Fruit fly (Drosophila melanogaster): ENCODE results near the gene CG42818.

Gene CG42818

dm6 chr2L:16287602-16288392, 46.1 kb downstream of the CG42818 start, which contains the start of the genes crp and pkaap (continued):
- TF ChIP-seq CG32532 (GFP tag; IDR thresholded peaks at IDR 0.05) (no peak), CG10979 (tag; optimal IDR thresholded peaks at IDR 0.05) (peak; percentile 100), Opbp (GFP tag; IDR thresholded peaks at IDR 0.05; ENCODE audit: partially characterized antibody) (no peak), CG1602 (GFP tag; optimal IDR thresholded peaks at IDR 0.05) (peak; percentile 85), tx (GFP tag; optimal IDR thresholded peaks at IDR 0.05) (peak; percentile 84), insv (GFP tag; optimal IDR thresholded peaks at IDR 0.05) (peak in 1 of 2 experiments; percentile 77), Ets97D (GFP tag; optimal IDR thresholded peaks at IDR 0.05) (peak; percentile 93), Blimp-1 (GFP tag; optimal IDR thresholded peaks at IDR 0.05) (peak; percentile 55), al (GFP tag; IDR thresholded peaks at IDR 0.05) (no peak), az2 (GFP tag; optimal IDR thresholded peaks at IDR 0.05) (peak; percentile 82), pita (GFP tag; optimal IDR thresholded peaks at IDR 0.05) (peak; percentile 98), cg (GFP tag; optimal IDR thresholded peaks at IDR 0.05) (no peak), lmd (GFP tag; IDR thresholded peaks at IDR 0.05) (no peak), jumu (GFP tag; optimal IDR thresholded peaks at IDR 0.05) (peak; percentile 87), CG4328 (GFP tag; optimal IDR thresholded peaks at IDR 0.05) (peak; percentile 68), CG7963 (GFP tag; IDR thresholded peaks at IDR 0.05; ENCODE audit: partially characterized antibody) (no peak), Atf6 (GFP tag; IDR thresholded peaks at IDR 0.05) (no peak), pho (GFP tag; optimal IDR thresholded peaks at IDR 0.05) (peak; percentile 83), Lhr (GFP tag; optimal IDR thresholded peaks at IDR 0.05) (peak; percentile 91), CG18262 (tag; optimal IDR thresholded peaks at IDR 0.05) (peak; percentile 65), NfI (GFP tag; optimal IDR thresholded peaks at IDR 0.05) (peak; percentile 83), CG12071 (GFP tag; optimal IDR thresholded peaks at IDR 0.05) (peak; percentile 63), CrebB (tag; optimal IDR thresholded peaks at IDR 0.05) (peak; percentile 84), CG8388 (GFP tag; optimal IDR thresholded peaks at IDR 0.05) (peak; percentile 54), Deaf1 (tag; optimal IDR thresholded peaks at IDR 0.05) (peak; percentile 47), unc-4 (GFP tag; IDR thresholded peaks at IDR 0.05; ENCODE audit: partially characterized antibody) (no peak), Atf-2 (GFP tag; optimal IDR thresholded peaks at IDR 0.05) (peak; percentile 84), Dref (GFP tag; IDR thresholded peaks at IDR 0.05) (no peak), CG13296 (GFP tag; optimal IDR thresholded peaks at IDR 0.05) (peak; percentile 55), Asciz (GFP tag; optimal IDR thresholded peaks at IDR 0.05) (peak; percentile 66), Gug (GFP tag; IDR thresholded peaks at IDR 0.05) (peak; percentile 81), HmgD (GFP tag; optimal IDR thresholded peaks at IDR 0.05) (peak; percentile 85), Tbp (GFP tag; optimal IDR thresholded peaks at IDR 0.05) (peak; percentile 37), CG9817 (tag; optimal IDR thresholded peaks at IDR 0.05) (peak; percentile 70), YL-1 (GFP tag; optimal IDR thresholded peaks at IDR 0.05) (peak; percentile 75), CG18619 (GFP tag; optimal IDR thresholded peaks at IDR 0.05) (peak; percentile 52), tgo (GFP tag; IDR thresholded peaks at IDR 0.05) (no peak), CG4424 (GFP tag; optimal IDR thresholded peaks at IDR 0.05) (peak; percentile 75), Adf1 (GFP tag; IDR thresholded peaks at IDR 0.05) (no peak), HHEX (GFP tag; optimal IDR thresholded peaks at IDR 0.05) (peak; percentile 75), Dfd (GFP tag; optimal IDR thresholded peaks at IDR 0.05) (no peak), CG6272 (GFP tag; IDR thresholded peaks at IDR 0.05) (peak; percentile 74), CTCF (GFP tag; optimal IDR thresholded peaks at IDR 0.05) (peak; percentile 100), HLH54F (GFP tag; optimal IDR thresholded peaks at IDR 0.05) (peak; percentile 89), emc (GFP tag; optimal IDR thresholded peaks at IDR 0.05) (peak; percentile 82), CG1529 (GFP tag; optimal IDR thresholded peaks at IDR 0.05) (peak; percentile 61), CG30403 (GFP tag; optimal IDR thresholded peaks at IDR 0.05) (peak; percentile 88), CG7839 (tag; optimal IDR thresholded peaks at IDR 0.05) (no peak), sqz (GFP tag; optimal IDR thresholded peaks at IDR 0.05) (no peak), CG4707 (GFP tag; optimal IDR thresholded peaks at IDR 0.05) (peak; percentile 23)
